Worm (Caenorhabditis elegans): ENCODE measurements around the gene T05G5.4.

Gene T05G5.4

ce11 chrIII:9747133-9747532 lies 1.6 kb upstream of the T05G5.4 start, which contains the start of the genes iff-1 and cdk-1:
iff-1 (minus strand) TSS chrIII:9747193.
cdk-1 (plus strand) TSS chrIII:9747472.
- TF ChIP-seq hmg-4 (GFP tag; optimal IDR thresholded peaks at IDR 0.05) (peak; percentile 33), B0310.2 (tag; optimal IDR thresholded peaks at IDR 0.05) (no peak)

- no peak for TF ChIP-seq flt-1 (GFP tag; IDR thresholded peaks at IDR 0.05)
- no peak for TF ChIP-seq B0310.2 (tag; optimal IDR thresholded peaks at IDR 0.05)
- no peak for TF ChIP-seq hmg-4 (GFP tag; optimal IDR thresholded peaks at IDR 0.05)
- no peak for TF ChIP-seq ceh-36 (tag; optimal IDR thresholded peaks at IDR 0.05)
- TF ChIP-seq pes-1 (GFP tag; IDR thresholded peaks at IDR 0.05) = no peak
- no peak for TF ChIP-seq sea-1 (GFP tag; conservative IDR thresholded peaks at IDR 0.05)
- no peak for TF ChIP-seq hmbx-1 (tag; optimal IDR thresholded peaks at IDR 0.05)
- TF ChIP-seq hnd-1 (tag; optimal IDR thresholded peaks at IDR 0.05) = no peak
- no peak for TF ChIP-seq ceh-13 (GFP tag; optimal IDR thresholded peaks at IDR 0.05)
- no peak for TF ChIP-seq tbx-11 (GFP tag; IDR thresholded peaks at IDR 0.05)
- no peak for TF ChIP-seq ama-1 (optimal IDR thresholded peaks at IDR 0.05)
- no peak for TF ChIP-seq aly-1 (tag; optimal IDR thresholded peaks at IDR 0.05)
- TF ChIP-seq ets-7 (tag; optimal IDR thresholded peaks at IDR 0.05) = no peak
- no peak for TF ChIP-seq scrt-1 (GFP tag; IDR thresholded peaks at IDR 0.05)
- no peak for TF ChIP-seq tbx-37 (GFP tag; conservative IDR thresholded peaks at IDR 0.05)
- TF ChIP-seq F13C5.2 (tag; optimal IDR thresholded peaks at IDR 0.05) = no peak
These were observed 2.3 kb downstream of the T05G5.4 start, which contains the start of gene T05G5.5 for ce11 chrIII:9751074-9751473. T05G5.5 (minus strand) TSS chrIII:9751432.

- TF ChIP-seq scrt-1 (GFP tag; IDR thresholded peaks at IDR 0.05) (no peak), tra-4 (tag; optimal IDR thresholded peaks at IDR 0.05) (no peak), pes-1 (GFP tag; IDR thresholded peaks at IDR 0.05) (no peak), F13C5.2 (tag; optimal IDR thresholded peaks at IDR 0.05) (no peak), tbx-37 (GFP tag; conservative IDR thresholded peaks at IDR 0.05) (no peak), hmbx-1 (tag; optimal IDR thresholded peaks at IDR 0.05) (no peak), ama-1 (optimal IDR thresholded peaks at IDR 0.05) (no peak), B0310.2 (tag; optimal IDR thresholded peaks at IDR 0.05) (no peak), flt-1 (GFP tag; IDR thresholded peaks at IDR 0.05) (no peak)
These were observed 4.1 kb downstream of the T05G5.4 start, which contains the start of gene ech-6 for ce11 chrIII:9752852-9753251. ech-6 (minus strand) TSS chrIII:9752883.

DNA sequence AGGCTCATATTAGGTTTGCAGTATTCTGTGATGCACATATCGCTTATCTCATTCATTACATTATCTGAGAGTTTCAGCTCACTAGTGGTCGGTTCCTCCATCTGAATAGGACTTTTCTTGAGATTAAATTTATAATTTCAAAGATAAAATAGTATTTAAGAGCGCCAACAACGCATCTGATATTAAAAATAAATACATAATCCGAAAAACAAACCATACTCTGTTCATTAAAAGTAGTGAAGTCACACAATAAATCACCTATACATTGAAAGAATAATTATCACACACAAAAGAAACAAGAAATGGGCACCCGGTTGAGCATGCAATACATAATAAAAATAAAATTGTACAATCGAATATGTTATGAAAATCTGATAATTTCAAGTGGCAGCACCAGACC lies 8.7 kb downstream of the T05G5.4 start, which contains the start of gene vps-53:
Gene vps-53 (minus strand): TSS at position 101 of the 400 bp plus-strand sequence.
- no peak for TF ChIP-seq tbx-37 (GFP tag; conservative IDR thresholded peaks at IDR 0.05)
- no peak for TF ChIP-seq sea-1 (GFP tag; conservative IDR thresholded peaks at IDR 0.05)
- no peak for TF ChIP-seq flt-1 (GFP tag; IDR thresholded peaks at IDR 0.05)
- no peak for TF ChIP-seq F13C5.2 (tag; optimal IDR thresholded peaks at IDR 0.05)
- TF ChIP-seq hmbx-1 (tag; optimal IDR thresholded peaks at IDR 0.05) = no peak
- TF ChIP-seq hnd-1 (tag; optimal IDR thresholded peaks at IDR 0.05) = no peak
- TF ChIP-seq tra-4 (tag; optimal IDR thresholded peaks at IDR 0.05) = no peak
- TF ChIP-seq aly-1 (tag; optimal IDR thresholded peaks at IDR 0.05) = no peak
- TF ChIP-seq tbx-11 (GFP tag; IDR thresholded peaks at IDR 0.05) = no peak
- TF ChIP-seq ets-7 (tag; optimal IDR thresholded peaks at IDR 0.05) = no peak
- TF ChIP-seq B0310.2 (tag; optimal IDR thresholded peaks at IDR 0.05) = no peak
- no peak for TF ChIP-seq hmg-4 (GFP tag; optimal IDR thresholded peaks at IDR 0.05)
- no peak for TF ChIP-seq scrt-1 (GFP tag; IDR thresholded peaks at IDR 0.05)
- TF ChIP-seq ceh-36 (tag; optimal IDR thresholded peaks at IDR 0.05) = no peak
- no peak for TF ChIP-seq ceh-13 (GFP tag; optimal IDR thresholded peaks at IDR 0.05)
- TF ChIP-seq ama-1 (optimal IDR thresholded peaks at IDR 0.05) = no peak

ce11 chrIII:9758848-9759247 lies 10.1 kb downstream of the T05G5.4 start, which contains the start of gene rmd-1:
rmd-1 (plus strand) TSS chrIII:9759094.
- no peak for TF ChIP-seq sea-1 (GFP tag; conservative IDR thresholded peaks at IDR 0.05)
- TF ChIP-seq hmg-4 (GFP tag; optimal IDR thresholded peaks at IDR 0.05) = no peak
- no peak for TF ChIP-seq ceh-13 (GFP tag; optimal IDR thresholded peaks at IDR 0.05)
- TF ChIP-seq ama-1 (optimal IDR thresholded peaks at IDR 0.05) = no peak
- no peak for TF ChIP-seq tbx-37 (GFP tag; conservative IDR thresholded peaks at IDR 0.05)
- no peak for TF ChIP-seq tra-4 (tag; optimal IDR thresholded peaks at IDR 0.05)
- TF ChIP-seq hmbx-1 (tag; optimal IDR thresholded peaks at IDR 0.05) = no peak

- TF ChIP-seq ama-1 (optimal IDR thresholded peaks at IDR 0.05) (no peak), tbx-37 (GFP tag; conservative IDR thresholded peaks at IDR 0.05) (no peak), aly-1 (tag; optimal IDR thresholded peaks at IDR 0.05) (no peak), pes-1 (GFP tag; IDR thresholded peaks at IDR 0.05) (no peak), ceh-13 (GFP tag; optimal IDR thresholded peaks at IDR 0.05) (no peak), hmbx-1 (tag; optimal IDR thresholded peaks at IDR 0.05) (no peak), ceh-36 (tag; optimal IDR thresholded peaks at IDR 0.05) (no peak), tra-4 (tag; optimal IDR thresholded peaks at IDR 0.05) (no peak), flt-1 (GFP tag; IDR thresholded peaks at IDR 0.05) (no peak), scrt-1 (GFP tag; IDR thresholded peaks at IDR 0.05) (no peak), hmg-4 (GFP tag; optimal IDR thresholded peaks at IDR 0.05) (no peak), F13C5.2 (tag; optimal IDR thresholded peaks at IDR 0.05) (no peak), B0310.2 (tag; optimal IDR thresholded peaks at IDR 0.05) (no peak), ets-7 (tag; optimal IDR thresholded peaks at IDR 0.05) (no peak), sea-1 (GFP tag; conservative IDR thresholded peaks at IDR 0.05) (no peak), tbx-11 (GFP tag; IDR thresholded peaks at IDR 0.05) (no peak), hnd-1 (tag; optimal IDR thresholded peaks at IDR 0.05) (no peak)
These were observed 11.4 kb downstream of the T05G5.4 start for ce11 chrIII:9760184-9760583.

DNA sequence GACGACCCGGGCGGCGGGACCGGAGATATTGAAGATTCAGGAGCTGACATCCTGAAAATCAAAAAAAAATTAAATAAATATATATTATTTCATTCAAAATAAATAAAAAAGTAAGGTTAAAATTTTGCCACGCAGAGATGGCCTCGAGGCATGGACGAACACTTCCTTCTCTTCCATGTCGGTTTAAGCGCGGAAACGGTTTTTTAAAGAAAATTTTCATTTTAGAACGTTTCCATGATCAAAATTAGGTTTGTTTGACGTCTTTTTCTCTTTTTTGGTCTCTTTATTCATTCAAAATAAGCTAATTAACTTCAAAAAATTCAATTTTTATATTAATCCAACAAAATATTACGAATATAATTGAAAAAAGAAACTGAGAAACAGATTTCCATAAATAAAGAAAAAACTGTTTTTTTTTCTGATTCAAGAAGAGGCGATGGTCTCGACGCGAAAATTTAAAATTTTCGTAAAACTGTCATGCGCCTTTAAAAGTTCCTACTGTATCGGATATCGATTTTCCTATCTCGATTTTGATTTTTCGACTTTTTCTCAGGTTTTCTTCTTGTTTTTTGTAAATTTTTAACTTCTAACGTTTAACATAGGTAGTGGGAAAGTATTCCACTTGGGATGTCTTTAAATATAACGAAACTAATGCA lies 13.5 kb downstream of the T05G5.4 start, which contains the start of gene gcc-2:
Gene gcc-2 (minus strand): TSS at position 51 of the 656 bp plus-strand sequence.
- TF ChIP-seq hnd-1 (tag; optimal IDR thresholded peaks at IDR 0.05) (no peak), B0310.2 (tag; optimal IDR thresholded peaks at IDR 0.05) (no peak), sea-1 (GFP tag; conservative IDR thresholded peaks at IDR 0.05) (no peak), tbx-11 (GFP tag; IDR thresholded peaks at IDR 0.05) (no peak), tbx-37 (GFP tag; conservative IDR thresholded peaks at IDR 0.05) (no peak), ceh-36 (tag; optimal IDR thresholded peaks at IDR 0.05) (no peak), flt-1 (GFP tag; IDR thresholded peaks at IDR 0.05) (no peak), ceh-13 (GFP tag; optimal IDR thresholded peaks at IDR 0.05) (no peak), F13C5.2 (tag; optimal IDR thresholded peaks at IDR 0.05) (no peak), scrt-1 (GFP tag; IDR thresholded peaks at IDR 0.05) (no peak), hmg-4 (GFP tag; optimal IDR thresholded peaks at IDR 0.05) (no peak), aly-1 (tag; optimal IDR thresholded peaks at IDR 0.05) (no peak), ets-7 (tag; optimal IDR thresholded peaks at IDR 0.05) (no peak), tra-4 (tag; optimal IDR thresholded peaks at IDR 0.05) (no peak), hmbx-1 (tag; optimal IDR thresholded peaks at IDR 0.05) (no peak), pes-1 (GFP tag; IDR thresholded peaks at IDR 0.05) (no peak), ama-1 (optimal IDR thresholded peaks at IDR 0.05) (no peak)

Data from whole organism, early embryonic.